Worm (Caenorhabditis elegans) whole organism, dauer: Measurements from ENCODE around the gene F38B6.4.

Experiments used
- unc-62 ChIP-seq: sonication (generic microtip); optimal IDR thresholded peaks from 2 replicates; lab custom pipeline; 2017; ENCODE audit warnings: missing biosample characterization, missing genetic modification reagents, missing genetic modification characterization

Gene F38B6.4

ce11 chrX:6674333-6674919, at the start of gene F38B6.4:
TSS of gene F38B6.4 (plus strand) at chrX:6674869.
- no peak for TF ChIP-seq unc-62 (GFP tag; lab: Kevin White, UChicago)

ce11 chrX:6625275-6625674, 49.4 kb upstream of the F38B6.4 start:
- no peak for TF ChIP-seq unc-62 (GFP tag; lab: Kevin White, UChicago)

- TF ChIP-seq unc-62 (GFP tag; lab: Kevin White, UChicago): no peak
Measured at ce11 chrX:6630645-6631044, 44.0 kb upstream of the F38B6.4 start.

- TF ChIP-seq unc-62 (GFP tag; lab: Kevin White, UChicago): no peak
Measured at ce11 chrX:6631437-6631836, 43.2 kb upstream of the F38B6.4 start, which contains the start of gene aexr-2. TSS of gene aexr-2 (minus strand) at chrX:6631537.

- TF ChIP-seq unc-62 (GFP tag; lab: Kevin White, UChicago): no peak
Measured at ce11 chrX:6635173-6635572, 39.5 kb upstream of the F38B6.4 start, which contains the start of gene aexr-1. TSS of gene aexr-1 (minus strand) at chrX:6635273.

- no peak for TF ChIP-seq unc-62 (GFP tag; lab: Kevin White, UChicago)
Measured at ce11 chrX:6637933-6638332, 36.7 kb upstream of the F38B6.4 start.

- TF ChIP-seq unc-62 (GFP tag; lab: Kevin White, UChicago): no peak
Measured at ce11 chrX:6638985-6639573, 35.6 kb upstream of the F38B6.4 start.

ce11 chrX:6640570-6641199, 34.0 kb upstream of the F38B6.4 start, which contains the start of gene nhr-120:
TSS of gene nhr-120 (minus strand) at chrX:6640620.
- no peak for TF ChIP-seq unc-62 (GFP tag; lab: Kevin White, UChicago)

ce11 chrX:6641509-6641908, 33.2 kb upstream of the F38B6.4 start:
- TF ChIP-seq unc-62 (GFP tag; lab: Kevin White, UChicago): no peak

- no peak for TF ChIP-seq unc-62 (GFP tag; lab: Kevin White, UChicago)
Measured at ce11 chrX:6642798-6643197, 31.9 kb upstream of the F38B6.4 start.

ce11 chrX:6644971-6645704, 29.5 kb upstream of the F38B6.4 start, which contains the start of gene C56E10.3:
TSS of gene C56E10.3 (plus strand) at chrX:6645654.
- TF ChIP-seq unc-62 (GFP tag; lab: Kevin White, UChicago): no peak

ce11 chrX:6646387-6647061, 28.1 kb upstream of the F38B6.4 start:
- TF ChIP-seq unc-62 (GFP tag; lab: Kevin White, UChicago): no peak

ce11 chrX:6649573-6649972, 25.1 kb upstream of the F38B6.4 start:
- no peak for TF ChIP-seq unc-62 (GFP tag; lab: Kevin White, UChicago)

- TF ChIP-seq unc-62 (GFP tag; lab: Kevin White, UChicago): no peak
Measured at ce11 chrX:6653173-6653572, 21.5 kb upstream of the F38B6.4 start.

ce11 chrX:6654139-6654538, 20.5 kb upstream of the F38B6.4 start:
- TF ChIP-seq unc-62 (GFP tag; lab: Kevin White, UChicago): no peak
